Worm (Caenorhabditis elegans) whole organism, midembryonic: ENCODE measurements around the gene npp-5.
A peak's percentile ranks its signal among the peaks of the same experiment; 100 is the strongest.

Experiments
- T22C8.4 ChIP-seq: fragments of 200-800 bp; sonication (Bioruptor generic); IDR thresholded peaks from 2 replicates; pipeline ENCODE4 v1.3.6; 2022; ENCODE audit warnings: missing genetic modification characterization, missing compliant biosample characterization
- cog-1 ChIP-seq: sonication (generic microtip); optimal IDR thresholded peaks from 2 replicates; lab custom pipeline; 2016; ENCODE audit warnings: missing genetic modification characterization, missing compliant biosample characterization
- flt-1 ChIP-seq: fragments of 200-800 bp; sonication (Bioruptor generic); IDR thresholded peaks from 2 replicates; pipeline ENCODE4 v1.3.6; 2022; ENCODE audit warnings: missing genetic modification characterization, missing compliant biosample characterization
- klf-2 ChIP-seq: fragments of 200-800 bp; sonication (Bioruptor generic); conservative IDR thresholded peaks from 2 replicates; pipeline ENCODE4 v1.3.6; 2022; ENCODE audit warnings: missing genetic modification reagents, missing genetic modification characterization, missing compliant biosample characterization
- med-1 ChIP-seq: sonication (generic microtip); optimal IDR thresholded peaks from 2 replicates; lab custom pipeline; 2017; ENCODE audit warnings: missing genetic modification characterization, mild to moderate bottlenecking, missing compliant biosample characterization, antibody characterized with exemption, missing genetic modification reagents; ENCODE audit not compliant: insufficient read depth
- ref-1 ChIP-seq: fragments of 200-800 bp; sonication (Bioruptor generic); conservative IDR thresholded peaks from 2 replicates; pipeline ENCODE4 v1.3.6; 2022; ENCODE audit warnings: missing genetic modification reagents, missing genetic modification characterization, missing compliant biosample characterization
- tab-1 ChIP-seq: fragments of 200-800 bp; sonication (Bioruptor generic); IDR thresholded peaks from 2 replicates; pipeline ENCODE4 v1.3.6; 2022; ENCODE audit warnings: missing genetic modification characterization, missing compliant biosample characterization
- ztf-23 ChIP-seq: fragments of 200-800 bp; sonication (Bioruptor generic); IDR thresholded peaks from 2 replicates; pipeline ENCODE4 v1.3.6; 2022; ENCODE audit warnings: missing genetic modification reagents, missing genetic modification characterization, missing compliant biosample characterization
- ztf-29 ChIP-seq: fragments of 200-800 bp; sonication (Bioruptor generic); IDR thresholded peaks from 2 replicates; pipeline ENCODE4 v1.3.6; 2022; ENCODE audit warnings: missing genetic modification reagents, missing genetic modification characterization, missing compliant biosample characterization

The npp-5 gene

ce11 chrII:11636617-11637016 is 37.0 kb upstream of the npp-5 start:
- TF ChIP-seq T22C8.4 (GFP tag; lab: Robert Waterston, UW) (no peak), cog-1 (tag; lab: Kevin White, UChicago) (no peak), flt-1 (GFP tag; lab: Robert Waterston, UW) (0 out of 2 replicates have a peak, but pooled peaks have one; percentile 16), tab-1 (GFP tag; lab: Robert Waterston, UW) (no peak), ztf-23 (GFP tag; lab: Robert Waterston, UW) (no peak), ztf-29 (no peak), klf-2 (GFP tag; lab: Robert Waterston, UW) (no peak)

ce11 chrII:11635745-11636161 is 36.1 kb upstream of the npp-5 start:
- TF ChIP-seq ref-1 (no peak), tab-1 (GFP tag; lab: Robert Waterston, UW) (0 out of 2 replicates have a peak, but pooled peaks have one; percentile 41), flt-1 (GFP tag; lab: Robert Waterston, UW) (peak; percentile 49; the same call in 1 of the 2 replicates), T22C8.4 (GFP tag; lab: Robert Waterston, UW) (peak; percentile 75), ztf-23 (GFP tag; lab: Robert Waterston, UW) (peak; percentile 64; the same call in 1 of the 2 replicates), ztf-29 (no peak; the same call in 1 of the 2 replicates), med-1 (GFP tag; lab: Kevin White, UChicago) (no peak), cog-1 (tag; lab: Kevin White, UChicago) (peak; percentile 31), klf-2 (GFP tag; lab: Robert Waterston, UW) (no peak)

- TF ChIP-seq med-1 (GFP tag; lab: Kevin White, UChicago) (no peak), T22C8.4 (GFP tag; lab: Robert Waterston, UW) (peak; percentile 83), tab-1 (GFP tag; lab: Robert Waterston, UW) (peak; percentile 75), flt-1 (GFP tag; lab: Robert Waterston, UW) (peak; percentile 80), cog-1 (tag; lab: Kevin White, UChicago) (peak; percentile 93), ztf-23 (GFP tag; lab: Robert Waterston, UW) (peak; percentile 83; the same call in 1 of the 2 replicates), ref-1 (no peak), klf-2 (GFP tag; lab: Robert Waterston, UW) (0 out of 2 replicates have a peak, but pooled peaks have one; percentile 40), ztf-29 (peak; percentile 71)
Measured at ce11 chrII:11634681-11635527, 35.3 kb upstream of the npp-5 start.

DNA sequence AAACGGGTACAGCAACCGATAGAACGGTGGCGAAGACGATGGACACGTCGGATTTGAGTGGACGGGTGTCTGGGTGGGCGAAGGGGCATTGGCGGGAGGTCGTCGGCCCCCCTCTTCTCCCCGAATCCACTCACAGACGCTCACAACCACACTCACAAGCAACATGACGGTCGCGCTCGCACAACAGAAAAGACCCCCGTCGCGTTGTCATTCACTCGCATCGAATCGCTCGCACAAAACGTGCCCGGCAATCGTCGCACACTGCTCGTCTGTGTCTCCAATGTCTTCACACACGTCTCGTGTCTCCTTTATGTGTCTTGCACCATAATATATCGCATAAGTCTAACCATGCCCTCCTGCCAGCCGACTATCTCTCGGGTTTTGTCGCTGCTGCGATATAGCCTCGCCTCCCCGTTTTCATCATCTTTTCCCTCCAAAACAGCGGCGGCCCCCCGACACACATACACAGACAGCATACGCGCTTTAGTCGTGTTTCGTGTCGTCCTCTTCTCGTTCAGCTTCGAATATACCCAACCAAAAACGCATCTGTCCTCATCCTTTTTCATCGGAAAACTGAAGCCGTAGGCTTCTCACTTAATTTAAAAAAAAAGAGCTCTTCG is 34.6 kb upstream of the npp-5 start:
- TF ChIP-seq ztf-23 (GFP tag; lab: Robert Waterston, UW) (peak; percentile 55; the same call in 1 of the 2 replicates), T22C8.4 (GFP tag; lab: Robert Waterston, UW) (peak; percentile 24; the same call in 1 of the 2 replicates), klf-2 (GFP tag; lab: Robert Waterston, UW) (no peak), med-1 (GFP tag; lab: Kevin White, UChicago) (no peak), flt-1 (GFP tag; lab: Robert Waterston, UW) (peak; percentile 80), tab-1 (GFP tag; lab: Robert Waterston, UW) (0 out of 2 replicates have a peak, but pooled peaks have one; percentile 75), cog-1 (tag; lab: Kevin White, UChicago) (peak; percentile 89), ref-1 (no peak)

DNA sequence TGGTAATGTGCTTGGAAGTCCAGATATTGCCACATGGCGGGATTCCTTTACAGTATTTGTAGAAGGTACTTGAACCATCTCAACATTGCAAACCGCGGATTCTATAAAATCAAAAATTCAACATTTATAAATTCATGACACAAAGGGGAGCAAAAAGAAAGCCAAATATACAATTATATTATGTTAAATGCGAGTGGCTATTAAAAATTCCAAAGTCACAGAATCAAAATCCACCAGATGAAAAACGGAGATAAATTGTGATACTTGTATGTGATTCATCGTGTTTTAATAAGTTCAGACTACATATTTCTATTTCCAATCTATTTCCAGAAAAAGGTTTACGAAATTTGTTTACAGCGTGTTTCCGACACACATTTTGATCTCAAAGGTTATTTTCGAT is 33.9 kb upstream of the npp-5 start, which contains the start of gene din-1:
Gene din-1, minus strand, starts transcription at position 101 of the 400 bp plus-strand sequence.
- TF ChIP-seq cog-1 (tag; lab: Kevin White, UChicago) = no peak
- TF ChIP-seq ztf-23 (GFP tag; lab: Robert Waterston, UW) = no peak
- TF ChIP-seq ref-1 = no peak
- no peak for TF ChIP-seq med-1 (GFP tag; lab: Kevin White, UChicago)
- no peak for TF ChIP-seq flt-1 (GFP tag; lab: Robert Waterston, UW)
- no peak for TF ChIP-seq ztf-29
- TF ChIP-seq T22C8.4 (GFP tag; lab: Robert Waterston, UW) = no peak
- no peak for TF ChIP-seq tab-1 (GFP tag; lab: Robert Waterston, UW)
- no peak for TF ChIP-seq klf-2 (GFP tag; lab: Robert Waterston, UW)

DNA sequence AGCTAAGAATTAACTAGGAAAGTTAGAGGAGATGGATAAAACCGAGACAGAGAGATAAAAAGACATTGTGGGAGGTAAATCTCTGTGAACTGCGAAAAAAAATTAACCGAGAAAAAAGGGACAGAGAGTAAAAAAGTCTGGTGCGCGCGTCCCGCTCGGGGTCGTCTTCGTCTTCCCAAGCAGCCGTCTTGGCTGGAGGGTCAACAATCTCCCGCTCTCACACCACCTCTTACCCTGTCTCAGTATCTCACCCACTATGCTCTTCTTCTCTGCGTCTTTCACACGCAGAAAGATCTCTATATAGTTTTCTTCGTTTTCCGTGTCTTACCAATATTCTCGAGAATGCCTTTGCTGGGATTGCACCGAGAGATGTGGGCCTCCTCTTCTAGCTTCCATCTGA is 33.1 kb upstream of the npp-5 start:
- TF ChIP-seq flt-1 (GFP tag; lab: Robert Waterston, UW) (no peak), ref-1 (0 out of 2 replicates have a peak, but pooled peaks have one; percentile 6)

DNA sequence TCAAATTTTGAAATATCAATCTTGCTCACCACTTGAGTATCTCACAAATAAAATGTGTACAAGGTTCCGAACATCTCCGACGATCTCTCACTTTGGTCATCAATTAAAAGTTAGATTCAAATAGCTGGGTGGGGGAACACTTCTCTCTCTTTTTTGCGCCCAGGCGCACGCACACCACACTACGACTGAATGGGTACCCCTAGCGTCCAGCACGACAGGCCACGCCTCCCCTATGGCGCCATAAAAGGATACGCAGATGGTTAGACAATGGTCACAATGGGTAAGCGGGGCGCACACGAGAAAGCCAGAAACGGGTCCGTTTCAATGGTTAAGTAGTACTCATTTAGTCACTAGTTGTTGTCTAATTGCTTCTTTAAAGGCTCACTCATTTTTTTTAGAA is 30.3 kb upstream of the npp-5 start:
- TF ChIP-seq ztf-23 (GFP tag; lab: Robert Waterston, UW) (no peak), flt-1 (GFP tag; lab: Robert Waterston, UW) (no peak), tab-1 (GFP tag; lab: Robert Waterston, UW) (no peak), med-1 (GFP tag; lab: Kevin White, UChicago) (no peak), cog-1 (tag; lab: Kevin White, UChicago) (no peak), T22C8.4 (GFP tag; lab: Robert Waterston, UW) (no peak), ref-1 (no peak), ztf-29 (no peak), klf-2 (GFP tag; lab: Robert Waterston, UW) (no peak)

DNA sequence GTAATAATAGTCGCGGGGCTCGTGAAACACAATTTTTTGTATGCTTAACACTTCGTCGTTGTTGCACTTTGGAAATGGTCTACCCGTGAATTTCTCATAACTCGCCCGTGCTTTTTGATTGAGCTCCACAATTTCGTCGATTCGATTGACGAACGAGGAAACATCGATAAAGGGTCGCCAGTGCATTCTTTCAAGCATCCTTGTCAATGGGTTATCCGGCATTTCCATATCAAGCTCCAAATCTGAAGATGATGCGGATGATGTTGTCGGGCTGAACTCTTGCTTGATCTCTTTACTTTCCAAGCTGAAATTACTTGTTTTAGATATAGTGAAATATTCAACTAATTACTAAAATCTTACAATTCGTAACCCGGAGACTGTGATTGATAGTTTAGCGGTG is 28.3 kb upstream of the npp-5 start:
- TF ChIP-seq med-1 (GFP tag; lab: Kevin White, UChicago) (no peak), flt-1 (GFP tag; lab: Robert Waterston, UW) (no peak), ztf-29 (no peak), ztf-23 (GFP tag; lab: Robert Waterston, UW) (no peak), klf-2 (GFP tag; lab: Robert Waterston, UW) (no peak), ref-1 (no peak), T22C8.4 (GFP tag; lab: Robert Waterston, UW) (no peak), cog-1 (tag; lab: Kevin White, UChicago) (no peak), tab-1 (GFP tag; lab: Robert Waterston, UW) (no peak)
